Fruit fly (Drosophila melanogaster) Kc167 (cell line): Measurements from ENCODE around the gene IRSp53.

ENCODE experiments used
- Myc ChIP-seq: fragments of >200 bp; optimal IDR thresholded peaks from 2 replicates; lab custom pipeline; 2017; ENCODE audit warnings: missing external identifiers
- Sin3A ChIP-seq: fragments of >200 bp; optimal IDR thresholded peaks from 2 replicates; lab custom pipeline; 2018; ENCODE audit warnings: missing external identifiers
- h ChIP-seq: fragments of >200 bp; optimal IDR thresholded peaks from 3 replicates; lab custom pipeline; 2018; ENCODE audit warnings: missing external identifiers
- insv ChIP-seq: fragments of >200 bp; optimal IDR thresholded peaks from 3 replicates; lab custom pipeline; 2018; ENCODE audit warnings: missing external identifiers
- psq ChIP-seq: fragments of >200 bp; optimal IDR thresholded peaks from 2 replicates; lab custom pipeline; 2017; ENCODE audit warnings: missing external identifiers
- ttk ChIP-seq: sonication (Bioruptor generic); optimal IDR thresholded peaks from 2 replicates; lab custom pipeline; 2017; ENCODE audit warnings: missing external identifiers

IRSp53 gene

DNA sequence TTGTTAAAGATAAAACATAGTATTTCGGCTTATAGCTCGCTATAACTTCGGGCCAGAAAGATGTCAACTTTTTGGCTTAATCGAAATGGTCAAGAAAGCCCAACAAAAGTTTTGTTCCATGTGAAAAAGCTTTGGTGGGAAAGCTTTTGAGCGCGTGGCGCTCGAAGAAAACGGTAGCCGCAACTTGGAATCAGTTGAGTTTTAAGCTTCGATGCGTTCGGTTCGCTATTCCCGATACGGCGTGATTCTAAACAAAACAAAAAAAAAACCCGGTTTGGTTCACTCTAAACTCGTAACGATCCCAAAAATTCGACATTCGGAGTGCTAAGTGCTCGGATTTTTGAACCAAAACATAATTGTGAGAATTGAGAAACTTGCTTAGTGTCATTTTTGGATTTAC lies at the start of gene IRSp53:
IRSp53 (plus strand) TSS at position 204 of the 400 bp plus-strand sequence.
- TF ChIP-seq insv = no peak
- TF ChIP-seq ttk = no peak
- TF ChIP-seq psq (lab: Kevin White, UChicago) = no peak
- no peak for TF ChIP-seq Sin3A
- no peak for TF ChIP-seq Myc (lab: Kevin White, UChicago)

DNA sequence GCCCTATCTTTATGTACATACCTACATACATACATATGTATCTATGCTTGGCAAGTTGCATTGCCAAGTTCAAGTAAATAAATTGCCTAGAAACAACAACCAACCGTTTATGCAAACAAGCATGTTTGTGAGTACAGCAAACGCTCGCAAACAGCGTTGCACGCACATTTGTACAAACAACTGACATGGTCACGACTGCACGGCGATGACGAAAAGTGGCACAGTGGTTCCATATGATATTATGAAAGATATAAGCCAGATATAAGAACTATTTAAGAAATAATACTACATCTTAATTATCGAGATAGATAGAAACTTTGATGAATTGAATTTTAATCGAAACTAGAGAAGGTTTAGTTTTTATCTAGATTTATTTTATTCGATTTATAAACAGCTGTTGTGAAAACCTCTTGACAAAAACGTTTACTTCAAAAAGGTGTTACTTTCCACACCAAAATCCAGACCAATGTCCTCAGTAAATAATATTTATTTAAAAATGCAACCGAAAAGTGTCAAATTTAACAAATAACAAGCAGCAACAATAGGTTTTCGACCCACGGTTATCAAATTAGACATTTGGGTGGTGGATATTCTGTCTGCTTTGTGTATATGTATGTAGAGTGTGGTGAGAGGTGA lies 45.9 kb upstream of the IRSp53 start:
- TF ChIP-seq psq (lab: Kevin White, UChicago) (no peak), ttk (no peak), Sin3A (no peak), Myc (lab: Kevin White, UChicago) (no peak), h (lab: Kevin White, UChicago) (no peak), insv (no peak)

DNA sequence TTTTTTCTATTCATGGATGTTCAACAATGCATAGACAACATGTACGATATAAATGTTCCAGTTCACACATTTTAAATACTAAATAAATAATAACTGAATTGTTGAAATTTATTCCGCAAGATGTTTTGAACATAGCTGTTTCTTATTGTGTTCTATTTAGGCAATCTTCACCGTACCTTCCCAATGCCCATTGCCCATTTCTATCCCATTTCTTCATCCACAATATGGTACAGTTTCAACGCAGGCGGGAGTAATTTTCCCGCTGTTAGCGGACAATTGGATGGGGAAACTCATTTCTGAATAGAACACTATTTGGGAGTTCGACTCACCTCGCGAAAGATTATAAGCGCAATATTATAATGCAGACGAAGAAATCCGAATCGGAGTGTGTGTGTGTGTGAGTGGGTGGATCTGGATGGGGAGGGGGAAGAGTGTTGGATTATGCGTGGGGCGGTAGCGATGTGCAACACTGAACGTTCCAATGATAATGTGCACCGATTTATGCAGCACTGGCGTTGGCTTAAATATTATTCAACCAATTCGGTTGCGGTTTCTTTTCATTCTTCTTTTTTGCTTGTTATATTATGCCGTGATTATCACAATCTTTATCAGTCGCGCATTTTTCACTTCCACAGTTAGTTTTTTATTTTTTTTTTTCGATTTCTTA lies 43.8 kb upstream of the IRSp53 start:
- TF ChIP-seq h (lab: Kevin White, UChicago) = no peak

DNA sequence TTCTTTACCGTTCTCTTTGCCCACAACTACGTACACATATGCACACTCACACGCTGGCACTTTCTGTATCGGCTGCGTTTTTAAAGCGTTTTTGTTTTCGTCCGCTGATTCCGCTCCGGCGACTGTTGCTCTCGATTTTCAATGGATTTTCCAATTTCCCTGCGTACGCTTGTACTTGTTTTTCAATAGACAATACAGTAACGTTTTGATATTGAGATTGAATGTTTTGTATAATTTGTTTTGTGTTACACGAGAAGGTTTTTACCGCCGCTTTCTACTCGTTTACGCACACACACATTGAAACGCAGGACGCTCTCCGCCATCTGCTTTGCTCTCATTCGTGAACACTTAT lies 43.3 kb upstream of the IRSp53 start:
- no peak for TF ChIP-seq h (lab: Kevin White, UChicago)

DNA sequence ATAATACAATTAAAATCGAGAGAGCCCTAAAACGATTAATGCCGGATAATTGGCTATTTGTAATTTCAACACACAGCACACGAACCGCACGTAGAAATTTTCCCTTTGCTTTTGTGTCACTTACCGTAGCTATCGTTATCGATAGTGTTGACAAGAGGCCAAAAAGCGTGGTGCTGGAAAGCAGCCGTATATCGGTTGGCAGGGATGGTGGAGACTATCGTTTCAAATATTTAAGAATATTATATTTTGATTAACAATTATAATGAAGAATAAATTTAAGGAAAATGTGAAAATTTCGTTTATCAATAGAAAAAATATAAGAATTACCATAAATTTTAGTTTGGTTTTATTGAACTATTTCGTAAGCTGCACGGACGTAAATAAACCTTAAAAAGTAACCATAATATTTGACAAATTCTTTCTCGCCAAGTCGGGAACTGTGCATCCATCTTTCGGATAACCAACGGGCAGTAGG lies 42.8 kb upstream of the IRSp53 start, which contains the start of gene JIL-1:
JIL-1 (minus strand) TSS at position 148 of the 475 bp plus-strand sequence.
- TF ChIP-seq Sin3A = no peak
- no peak for TF ChIP-seq h (lab: Kevin White, UChicago)
- no peak for TF ChIP-seq ttk
- TF ChIP-seq Myc (lab: Kevin White, UChicago) = no peak
- TF ChIP-seq insv = no peak
- no peak for TF ChIP-seq psq (lab: Kevin White, UChicago)

DNA sequence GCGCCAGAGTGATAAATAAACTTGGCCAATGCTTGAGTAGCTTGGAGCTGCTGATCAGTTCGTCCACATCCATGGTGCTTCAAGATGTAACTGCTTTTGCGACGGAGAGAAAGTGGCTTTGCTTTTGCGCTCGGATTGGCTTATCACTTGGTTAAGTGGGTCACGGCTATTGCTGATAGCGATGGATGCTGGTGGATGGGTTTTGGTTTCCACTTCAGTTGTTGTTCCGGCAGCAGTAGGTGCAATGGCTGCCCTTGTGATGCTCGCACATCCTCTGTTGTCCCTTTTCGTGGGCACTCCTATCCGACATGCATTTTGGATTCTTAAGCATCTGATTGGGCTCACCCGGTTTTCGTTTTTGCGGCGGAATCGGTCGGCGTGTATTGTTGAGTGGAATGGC lies 41.6 kb upstream of the IRSp53 start:
- TF ChIP-seq Sin3A = no peak
- TF ChIP-seq ttk = no peak

DNA sequence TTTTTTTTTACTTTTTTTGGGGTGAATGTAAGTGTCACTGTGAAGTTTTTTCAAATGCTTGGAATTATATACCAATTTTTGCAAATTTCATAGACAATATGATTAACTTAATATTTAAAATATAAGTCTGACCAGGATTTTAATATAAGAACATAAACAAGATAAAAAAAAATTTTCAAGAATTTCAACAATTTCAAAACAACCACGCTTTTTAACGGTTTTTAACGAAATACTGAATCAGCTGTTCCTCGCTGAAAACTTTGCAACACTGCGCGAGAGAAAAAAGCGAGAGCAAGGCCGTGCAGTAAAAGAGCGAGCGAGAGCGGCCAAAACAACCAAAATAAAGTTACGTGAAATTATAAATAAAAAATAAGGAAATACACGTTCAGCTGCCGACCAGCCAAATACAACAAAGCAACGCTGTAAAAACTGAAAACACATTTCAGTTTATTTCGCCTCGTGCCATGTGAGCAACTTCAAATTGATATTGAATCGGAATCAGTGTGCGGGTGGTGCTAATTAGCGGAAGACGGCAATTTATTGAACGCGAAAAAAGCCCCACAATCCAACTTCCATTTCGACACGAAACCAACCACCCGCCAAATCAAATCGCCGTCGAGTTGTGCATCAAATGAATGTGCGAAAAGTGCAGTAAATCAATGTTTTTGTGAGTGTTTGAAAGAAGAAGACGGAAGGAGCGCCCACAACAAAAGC lies 39.5 kb upstream of the IRSp53 start, which contains the start of the genes CG46439, Iyd and CG33947:
CG46439 (minus strand) TSS at position 51 of the 714 bp plus-strand sequence.
Iyd (minus strand) TSS at position 51 of the 714 bp plus-strand sequence.
CG33947 (plus strand) TSS at position 302 of the 714 bp plus-strand sequence.
- TF ChIP-seq Sin3A (no peak), insv (no peak)

DNA sequence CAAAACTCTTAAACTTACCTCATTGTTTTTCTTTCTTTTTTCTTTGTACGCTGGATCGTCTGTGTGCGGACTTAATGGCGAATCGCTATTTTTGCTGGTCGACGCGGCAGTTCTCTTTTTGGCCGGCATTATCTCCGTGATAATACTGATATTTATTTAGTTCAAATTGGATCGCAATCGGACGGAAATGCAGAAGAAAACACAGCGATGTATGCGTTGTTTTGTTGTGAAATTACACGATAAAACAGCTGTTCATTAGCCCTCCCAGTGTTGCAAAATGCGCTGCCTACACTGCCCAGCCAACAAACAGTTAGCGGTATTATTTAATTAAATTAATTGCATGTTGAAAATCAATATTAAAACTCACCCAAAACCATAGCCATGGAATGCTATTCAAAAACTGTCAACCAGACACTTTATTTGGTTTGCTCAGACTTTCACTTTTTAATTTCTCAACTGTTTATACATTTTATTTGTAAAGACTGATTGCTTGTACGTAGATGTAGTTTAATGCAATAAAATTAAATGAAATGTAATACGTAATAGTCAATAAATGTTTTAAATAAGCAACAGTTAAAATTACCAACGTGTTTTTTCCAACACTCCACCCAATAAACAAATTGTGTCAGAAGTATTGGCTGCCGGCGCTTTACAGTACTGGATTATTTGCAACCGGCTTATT lies 37.7 kb upstream of the IRSp53 start, which contains the start of the genes Irbp18 and APP-BP1:
Irbp18 (minus strand) TSS at position 205 of the 682 bp plus-strand sequence.
APP-BP1 (plus strand) TSS at position 431 of the 682 bp plus-strand sequence.
- no peak for TF ChIP-seq ttk
- TF ChIP-seq Myc (lab: Kevin White, UChicago) = no peak
- TF ChIP-seq Sin3A = no peak
- no peak for TF ChIP-seq h (lab: Kevin White, UChicago)
- no peak for TF ChIP-seq psq (lab: Kevin White, UChicago)
- TF ChIP-seq insv = no peak

DNA sequence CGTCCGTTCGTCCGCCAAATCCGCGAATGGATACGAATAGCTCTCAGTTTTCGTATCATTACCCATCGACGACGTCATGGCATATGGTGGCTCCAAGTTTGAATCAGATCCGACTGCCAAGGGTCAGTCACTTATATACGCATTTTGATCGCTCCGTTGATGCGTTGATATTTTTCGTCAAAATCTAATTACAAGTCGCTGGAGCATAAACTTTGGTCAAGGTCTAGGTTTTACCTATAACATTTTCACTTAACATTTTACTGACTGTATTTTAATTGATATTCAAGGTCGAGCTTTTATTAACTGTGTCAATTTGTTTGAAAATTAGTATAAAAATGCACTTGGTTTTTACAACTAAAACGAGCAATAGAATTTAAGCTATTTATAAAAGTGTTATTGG lies 34.3 kb upstream of the IRSp53 start, which contains the start of gene Elo68beta:
Elo68beta (minus strand) TSS at position 101 of the 400 bp plus-strand sequence.
- TF ChIP-seq h (lab: Kevin White, UChicago) (no peak), Myc (lab: Kevin White, UChicago) (no peak), psq (lab: Kevin White, UChicago) (no peak)

DNA sequence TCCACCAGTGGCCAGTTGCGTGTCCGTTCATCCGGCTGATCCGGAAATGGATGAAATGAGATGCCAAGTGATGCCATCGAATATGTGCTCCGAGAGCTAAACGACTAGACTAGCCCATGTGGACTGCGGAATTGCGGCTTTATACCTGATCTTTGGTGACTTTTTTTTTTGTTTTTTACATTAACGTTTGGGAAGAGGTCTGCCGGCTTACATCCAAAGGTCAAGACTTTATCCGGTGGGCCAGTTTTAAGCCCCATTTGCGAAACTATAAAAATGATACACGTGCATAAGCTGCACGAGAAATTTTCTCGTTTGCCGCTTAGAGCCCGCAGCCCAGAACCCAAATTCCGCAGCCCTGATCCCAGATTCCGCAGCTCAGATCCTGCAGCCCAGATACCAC lies 32.9 kb upstream of the IRSp53 start, which contains the start of gene Elo68alpha:
Elo68alpha (minus strand) TSS at position 101 of the 400 bp plus-strand sequence.
- TF ChIP-seq h (lab: Kevin White, UChicago) (no peak), Sin3A (no peak), ttk (no peak), psq (lab: Kevin White, UChicago) (no peak), insv (no peak), Myc (lab: Kevin White, UChicago) (no peak)

DNA sequence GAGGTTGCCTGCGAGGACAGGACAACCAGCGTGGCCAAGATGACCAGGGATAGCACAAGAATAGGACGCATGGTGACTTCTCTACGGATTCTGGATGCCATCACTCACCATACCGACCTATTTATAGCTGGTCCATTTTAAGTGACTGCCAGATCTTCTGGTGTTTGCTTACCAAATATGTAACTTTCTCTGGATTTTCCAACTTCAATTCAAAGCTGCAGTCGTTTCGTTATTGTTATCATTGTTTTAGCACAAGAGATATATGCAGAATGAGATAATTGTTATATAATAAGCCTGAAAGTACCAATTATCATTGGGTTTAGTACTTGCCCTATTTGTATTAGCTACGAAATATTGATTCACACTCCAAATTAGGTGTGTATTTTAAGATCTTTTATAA lies 32.1 kb upstream of the IRSp53 start, which contains the start of gene CG32071:
CG32071 (minus strand) TSS at position 101 of the 400 bp plus-strand sequence.
- TF ChIP-seq h (lab: Kevin White, UChicago) (no peak), insv (no peak), Sin3A (no peak), Myc (lab: Kevin White, UChicago) (no peak), psq (lab: Kevin White, UChicago) (no peak), ttk (no peak)

DNA sequence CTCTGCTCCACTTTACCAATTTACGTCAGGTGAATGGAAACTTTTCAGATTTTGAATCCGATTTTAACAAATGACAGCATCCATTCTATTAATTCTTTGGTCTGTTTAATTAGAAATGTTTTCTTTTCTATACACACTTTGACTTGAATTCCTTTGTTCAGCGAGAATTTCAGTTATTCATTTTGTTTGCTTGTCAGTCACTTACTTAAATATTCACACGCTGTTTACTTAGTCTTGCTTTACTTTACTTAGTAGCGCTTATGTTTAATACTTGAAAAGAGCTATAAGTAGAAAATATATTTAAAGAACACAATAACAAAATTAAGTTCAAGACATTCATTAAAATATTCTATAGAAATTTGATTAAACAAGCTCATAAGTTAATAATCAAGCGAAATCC lies 28.4 kb upstream of the IRSp53 start, which contains the start of gene CG32073:
CG32073 (minus strand) TSS at position 151 of the 400 bp plus-strand sequence.
- no peak for TF ChIP-seq Myc (lab: Kevin White, UChicago)
- TF ChIP-seq ttk = no peak
- no peak for TF ChIP-seq insv
- TF ChIP-seq h (lab: Kevin White, UChicago) = no peak
- no peak for TF ChIP-seq psq (lab: Kevin White, UChicago)
- TF ChIP-seq Sin3A = no peak
